Fruit fly (Drosophila melanogaster) whole organism, embryonic: Measurements from ENCODE around the gene CG9590.

Source experiments
- Adf1 ChIP-seq: fragments of 200-800 bp; sonication (Bioruptor generic); IDR thresholded peaks from 2 replicates; pipeline ENCODE4 v1.3.6; 2022; ENCODE audit warnings: missing biosample characterization, missing genetic modification characterization
- BtbVII ChIP-seq: fragments of 200-800 bp; sonication (Bioruptor generic); optimal IDR thresholded peaks from 3 replicates; lab custom pipeline; 2017; ENCODE audit warnings: missing biosample characterization, mild to moderate bottlenecking, missing genetic modification characterization
- Bteb2 ChIP-seq: fragments of 200-800 bp; sonication (Bioruptor generic); optimal IDR thresholded peaks from 2 replicates; lab custom pipeline; 2016; ENCODE audit warnings: missing biosample characterization, missing genetic modification characterization
- CG10462 ChIP-seq: fragments of 200-800 bp; sonication (Bioruptor generic); optimal IDR thresholded peaks from 2 replicates; lab custom pipeline; 2016; ENCODE audit warnings: missing biosample characterization, missing genetic modification characterization
- CG10565 ChIP-seq: fragments of 200-800 bp; sonication (Bioruptor generic); optimal IDR thresholded peaks from 3 replicates; lab custom pipeline; 2016; ENCODE audit warnings: missing biosample characterization, mild to moderate bottlenecking, missing genetic modification characterization
- CG10654 ChIP-seq: fragments of 200-800 bp; sonication (Bioruptor generic); optimal IDR thresholded peaks from 2 replicates; lab custom pipeline; 2016; ENCODE audit warnings: missing biosample characterization, missing genetic modification characterization
- CG10979 ChIP-seq: fragments of 200-800 bp; sonication (Bioruptor generic); optimal IDR thresholded peaks from 2 replicates; lab custom pipeline; 2018; ENCODE audit warnings: missing biosample characterization, mild to moderate bottlenecking, missing genetic modification characterization, moderate library complexity
- CG13624 ChIP-seq: fragments of 200-800 bp; sonication (Bioruptor generic); optimal IDR thresholded peaks from 2 replicates; lab custom pipeline; 2016; ENCODE audit warnings: missing biosample characterization, missing genetic modification characterization
- CG15514 ChIP-seq: fragments of 200-800 bp; sonication (Bioruptor generic); optimal IDR thresholded peaks from 3 replicates; lab custom pipeline; 2017; ENCODE audit warnings: missing biosample characterization, missing genetic modification characterization, mild to moderate bottlenecking, moderate library complexity, missing genetic modification reagents
- CG17328 ChIP-seq: fragments of 200-800 bp; sonication (Bioruptor generic); IDR thresholded peaks from 2 replicates; pipeline ENCODE4 v1.3.6; 2022; ENCODE audit warnings: missing biosample characterization, missing genetic modification characterization
- CG42726 ChIP-seq: fragments of 200-800 bp; sonication (Bioruptor generic); IDR thresholded peaks from 2 replicates; pipeline ENCODE4 v1.3.6; 2022; ENCODE audit warnings: missing biosample characterization, missing genetic modification characterization; ENCODE audit not compliant: partially characterized antibody
- CG5180 ChIP-seq: fragments of 200-800 bp; sonication (Bioruptor generic); optimal IDR thresholded peaks from 3 replicates; lab custom pipeline; 2017; ENCODE audit warnings: missing biosample characterization, missing genetic modification characterization, mild to moderate bottlenecking, moderate library complexity, missing genetic modification reagents
- CG6272 ChIP-seq: fragments of 200-800 bp; sonication (Bioruptor generic); IDR thresholded peaks from 2 replicates; pipeline ENCODE4 v1.3.6; 2022; ENCODE audit warnings: missing biosample characterization, missing genetic modification characterization
- CG7963 ChIP-seq: fragments of 200-800 bp; sonication (Bioruptor generic); IDR thresholded peaks from 3 replicates; pipeline ENCODE4 v1.3.6; 2022; ENCODE audit warnings: missing biosample characterization, missing genetic modification characterization; ENCODE audit not compliant: partially characterized antibody
- CG8924 ChIP-seq: fragments of 200-800 bp; optimal IDR thresholded peaks from 3 replicates; lab custom pipeline; 2019; ENCODE audit warnings: missing biosample characterization, mild to moderate bottlenecking, missing genetic modification characterization, moderate library complexity
- CG9437 ChIP-seq: fragments of 200-800 bp; sonication (Bioruptor generic); optimal IDR thresholded peaks from 2 replicates; lab custom pipeline; 2018; ENCODE audit warnings: missing biosample characterization, mild to moderate bottlenecking, missing genetic modification characterization
- CG9876 ChIP-seq: fragments of 200-800 bp; sonication (Bioruptor generic); optimal IDR thresholded peaks from 2 replicates; lab custom pipeline; 2016; ENCODE audit warnings: missing biosample characterization, missing genetic modification characterization
- D19A ChIP-seq: fragments of 200-800 bp; optimal IDR thresholded peaks from 3 replicates; lab custom pipeline; 2019; ENCODE audit warnings: missing biosample characterization, mild to moderate bottlenecking, missing genetic modification characterization, moderate library complexity
- Hand ChIP-seq: fragments of 200-800 bp; sonication (Bioruptor generic); optimal IDR thresholded peaks from 2 replicates; lab custom pipeline; 2017; ENCODE audit warnings: mild to moderate bottlenecking, missing biosample characterization, missing genetic modification reagents, missing genetic modification characterization
- Hsf ChIP-seq: fragments of 200-800 bp; sonication (Bioruptor generic); optimal IDR thresholded peaks from 3 replicates; lab custom pipeline; 2016; ENCODE audit warnings: missing biosample characterization, missing genetic modification characterization
- Jarid2 ChIP-seq: fragments of 200-800 bp; sonication (Bioruptor generic); optimal IDR thresholded peaks from 3 replicates; lab custom pipeline; 2017; ENCODE audit warnings: mild to moderate bottlenecking, missing biosample characterization, missing genetic modification reagents, missing genetic modification characterization
- Mad ChIP-seq: fragments of 200-800 bp; sonication (Bioruptor generic); optimal IDR thresholded peaks from 2 replicates; lab custom pipeline; 2016; ENCODE audit warnings: missing biosample characterization, missing genetic modification characterization
- Opbp ChIP-seq: fragments of 200-800 bp; sonication (Bioruptor generic); IDR thresholded peaks from 3 replicates; pipeline ENCODE4 v1.3.6; 2022; ENCODE audit warnings: missing biosample characterization, missing genetic modification characterization; ENCODE audit not compliant: partially characterized antibody
- Scr ChIP-seq: fragments of 200-800 bp; sonication (Bioruptor generic); IDR thresholded peaks from 2 replicates; pipeline ENCODE4 v1.3.6; 2022; ENCODE audit warnings: missing biosample characterization, missing genetic modification characterization; ENCODE audit not compliant: partially characterized antibody
- al ChIP-seq: fragments of 200-800 bp; sonication (Bioruptor generic); IDR thresholded peaks from 2 replicates; pipeline ENCODE4 v1.3.6; 2022; ENCODE audit warnings: missing biosample characterization, missing genetic modification characterization
- ara ChIP-seq: fragments of 200-800 bp; sonication (Bioruptor generic); IDR thresholded peaks from 2 replicates; pipeline ENCODE4 v1.3.6; 2022; ENCODE audit warnings: missing biosample characterization, missing genetic modification characterization
- ash1 ChIP-seq: fragments of 200-800 bp; sonication (Bioruptor generic); optimal IDR thresholded peaks from 2 replicates; lab custom pipeline; 2018; ENCODE audit warnings: missing biosample characterization, mild to moderate bottlenecking, missing genetic modification characterization
- bcd ChIP-seq: fragments of 200-800 bp; sonication (Bioruptor generic); optimal IDR thresholded peaks from 2 replicates; lab custom pipeline; 2017; ENCODE audit warnings: missing biosample characterization, mild to moderate bottlenecking, missing genetic modification characterization
- cad ChIP-seq: fragments of >200 bp; optimal IDR thresholded peaks from 2 replicates; lab custom pipeline; 2017; ENCODE audit warnings: missing biosample characterization, missing genetic modification characterization
- chinmo ChIP-seq: fragments of 200-800 bp; sonication (Bioruptor generic); IDR thresholded peaks from 4 replicates; pipeline ENCODE4 v1.3.6; 2022; ENCODE audit warnings: missing biosample characterization, missing genetic modification characterization; ENCODE audit not compliant: partially characterized antibody
- corto ChIP-seq: fragments of 200-800 bp; sonication (Bioruptor generic); optimal IDR thresholded peaks from 2 replicates; lab custom pipeline; 2016; ENCODE audit warnings: missing biosample characterization, mild to moderate bottlenecking, missing genetic modification characterization, moderate library complexity
- danr ChIP-seq: fragments of 200-800 bp; sonication (Bioruptor generic); IDR thresholded peaks from 2 replicates; pipeline ENCODE4 v1.3.6; 2022; ENCODE audit warnings: missing biosample characterization, missing genetic modification characterization
- ems ChIP-seq: fragments of 200-800 bp; sonication (Bioruptor generic); optimal IDR thresholded peaks from 3 replicates; lab custom pipeline; 2016; ENCODE audit warnings: missing biosample characterization, missing genetic modification characterization
- exex ChIP-seq: fragments of 200-800 bp; sonication (Bioruptor generic); optimal IDR thresholded peaks from 4 replicates; lab custom pipeline; 2018; ENCODE audit warnings: missing biosample characterization, mild to moderate bottlenecking, missing genetic modification characterization, moderate library complexity
- fd64A ChIP-seq: fragments of 200-800 bp; sonication (Bioruptor generic); optimal IDR thresholded peaks from 3 replicates; lab custom pipeline; 2018; ENCODE audit warnings: missing biosample characterization, mild to moderate bottlenecking, missing genetic modification characterization
- fd96Cb ChIP-seq: fragments of 200-800 bp; sonication (Bioruptor generic); optimal IDR thresholded peaks from 2 replicates; lab custom pipeline; 2018; ENCODE audit warnings: missing biosample characterization, mild to moderate bottlenecking, missing genetic modification characterization, moderate library complexity
- gcm ChIP-seq: fragments of 200-800 bp; sonication (Bioruptor generic); optimal IDR thresholded peaks from 2 replicates; lab custom pipeline; 2019; ENCODE audit warnings: missing biosample characterization, mild to moderate bottlenecking, missing genetic modification characterization, moderate library complexity
- gem ChIP-seq: fragments of 200-800 bp; sonication (Bioruptor generic); optimal IDR thresholded peaks from 2 replicates; lab custom pipeline; 2019; ENCODE audit warnings: missing biosample characterization, mild to moderate bottlenecking, missing genetic modification characterization, moderate library complexity
- gt ChIP-seq: fragments of 200-800 bp; sonication (Bioruptor generic); IDR thresholded peaks from 2 replicates; pipeline ENCODE4 v1.3.6; 2022; ENCODE audit warnings: missing biosample characterization, missing genetic modification characterization
- inv ChIP-seq: fragments of 200-800 bp; sonication (Bioruptor generic); IDR thresholded peaks from 2 replicates; pipeline ENCODE4 v1.3.6; 2022; ENCODE audit warnings: missing biosample characterization, missing genetic modification characterization; ENCODE audit not compliant: partially characterized antibody
- kni ChIP-seq: fragments of 200-800 bp; sonication (Bioruptor generic); optimal IDR thresholded peaks from 3 replicates; lab custom pipeline; 2017; ENCODE audit warnings: mild to moderate bottlenecking, missing biosample characterization, missing genetic modification reagents, missing genetic modification characterization
- lov ChIP-seq, 2 experiments: fragments of 200-800 bp in 1 of 2; fragments of >200 bp in 1 of 2; sonication (Bioruptor generic) in 1 of 2; IDR thresholded peaks in 1 of 2; optimal IDR thresholded peaks in 1 of 2; 2 replicates in 1 of 2; 3 replicates in 1 of 2; pipeline versions ENCODE4 v1.3.6 to Lab custom; 2017 to 2022; ENCODE audit warnings: missing biosample characterization in 1 of 2, missing genetic modification characterization in 1 of 2
- mld ChIP-seq: fragments of 200-800 bp; sonication (Bioruptor generic); IDR thresholded peaks from 3 replicates; pipeline ENCODE4 v1.3.6; 2022; ENCODE audit warnings: missing biosample characterization, missing genetic modification characterization; ENCODE audit not compliant: partially characterized antibody
- nmo ChIP-seq: fragments of 200-800 bp; sonication (Bioruptor generic); optimal IDR thresholded peaks from 2 replicates; lab custom pipeline; 2018; ENCODE audit warnings: missing biosample characterization, mild to moderate bottlenecking, missing genetic modification characterization, moderate library complexity
- nom ChIP-seq: fragments of 200-800 bp; sonication (Bioruptor generic); optimal IDR thresholded peaks from 2 replicates; lab custom pipeline; 2017; ENCODE audit warnings: missing biosample characterization, missing genetic modification characterization, mild to moderate bottlenecking, moderate library complexity, missing genetic modification reagents
- repo ChIP-seq: fragments of 200-800 bp; sonication (Bioruptor generic); optimal IDR thresholded peaks from 2 replicates; lab custom pipeline; 2016; ENCODE audit warnings: missing biosample characterization, missing genetic modification characterization
- rib ChIP-seq: fragments of 200-800 bp; sonication (Bioruptor generic); IDR thresholded peaks from 2 replicates; pipeline ENCODE4 v1.3.6; 2022; ENCODE audit warnings: missing biosample characterization, missing genetic modification characterization
- row ChIP-seq: fragments of 200-800 bp; sonication (Bioruptor generic); IDR thresholded peaks from 3 replicates; pipeline ENCODE4 v1.3.6; 2022; ENCODE audit warnings: missing biosample characterization, missing genetic modification characterization
- sr ChIP-seq: fragments of 200-800 bp; sonication (Bioruptor generic); IDR thresholded peaks from 3 replicates; pipeline ENCODE4 v1.3.6; 2022; ENCODE audit warnings: missing biosample characterization, missing genetic modification characterization
- stc ChIP-seq: fragments of 200-800 bp; sonication (Bioruptor generic); IDR thresholded peaks from 2 replicates; pipeline ENCODE4 v1.3.6; 2022; ENCODE audit warnings: missing biosample characterization, missing genetic modification characterization
- vfl ChIP-seq: fragments of 200-800 bp; sonication (Bioruptor generic); optimal IDR thresholded peaks from 2 replicates; lab custom pipeline; 2016; ENCODE audit warnings: missing biosample characterization, missing genetic modification characterization

The CG9590 gene

dm6 chr3R:15825521-15825920 is 39.0 kb downstream of the CG9590 start, which contains the start of gene CG4576 (continued):
- TF ChIP-seq mld (GFP tag; lab: Robert Waterston, UW) (no peak), CG15514 (no peak), Jarid2 (GFP tag; lab: Kevin White, UChicago) (peak; percentile 12), CG13624 (no peak), CG42726 (GFP tag; lab: Robert Waterston, UW) (no peak), CG10462 (GFP tag; lab: Kevin White, UChicago) (no peak), gcm (GFP tag; lab: Kevin White, UChicago) (no peak), CG5180 (GFP tag; lab: Kevin White, UChicago) (peak; percentile 97), CG7963 (no peak), Mad (no peak), rib (GFP tag; lab: Robert Waterston, UW) (no peak), CG8924 (tag; lab: Kevin White, UChicago) (no peak), bcd (GFP tag; lab: Kevin White, UChicago) (no peak), danr (GFP tag; lab: Robert Waterston, UW) (no peak), repo (GFP tag; lab: Kevin White, UChicago) (no peak), fd64A (GFP tag; lab: Kevin White, UChicago) (no peak), lov (optimal IDR thresholded peaks at IDR 0.05; lab: Kevin White, UChicago) (no peak), lov (GFP tag; IDR thresholded peaks at IDR 0.05; lab: Robert Waterston, UW) (no peak), BtbVII (GFP tag; lab: Kevin White, UChicago) (no peak), nom (GFP tag; lab: Kevin White, UChicago) (peak; percentile 66), stc (0 out of 2 replicates have a peak, but pooled peaks have one; percentile 23), cad (no peak), fd96Cb (no peak), kni (no peak), CG10654 (GFP tag; lab: Kevin White, UChicago) (no peak), Opbp (GFP tag; lab: Robert Waterston, UW) (no peak), ara (GFP tag; lab: Robert Waterston, UW) (0 out of 2 replicates have a peak, but pooled peaks have one; percentile 22), nmo (GFP tag; lab: Kevin White, UChicago) (no peak), Bteb2 (GFP tag; lab: Kevin White, UChicago) (no peak), Hand (GFP tag; lab: Kevin White, UChicago) (no peak), ash1 (GFP tag; lab: Kevin White, UChicago) (no peak), Hsf (GFP tag; lab: Kevin White, UChicago) (no peak), CG6272 (GFP tag; lab: Robert Waterston, UW) (no peak), chinmo (GFP tag; lab: Robert Waterston, UW) (0 out of 4 replicates have a peak, but pooled peaks have one; percentile 7), CG17328 (GFP tag; lab: Robert Waterston, UW) (no peak), Adf1 (GFP tag; lab: Robert Waterston, UW) (no peak), CG9437 (GFP tag; lab: Kevin White, UChicago) (no peak), ems (no peak), inv (GFP tag; lab: Robert Waterston, UW) (no peak)

- peak; percentile 39; the same call in 1 of the 3 replicates for TF ChIP-seq row (GFP tag; lab: Robert Waterston, UW)
- no peak for TF ChIP-seq CG10565 (GFP tag; lab: Kevin White, UChicago)
- TF ChIP-seq corto (GFP tag; lab: Kevin White, UChicago) = no peak
- no peak for TF ChIP-seq gt (GFP tag; lab: Robert Waterston, UW)
- TF ChIP-seq nom (GFP tag; lab: Kevin White, UChicago) = peak; percentile 59
- TF ChIP-seq sr (GFP tag; lab: Robert Waterston, UW) = no peak
- TF ChIP-seq exex (tag; lab: Kevin White, UChicago) = no peak
- no peak for TF ChIP-seq Scr
- TF ChIP-seq CG10979 = no peak
- no peak for TF ChIP-seq gem (tag; lab: Kevin White, UChicago)
- no peak for TF ChIP-seq vfl (GFP tag; lab: Kevin White, UChicago)
- TF ChIP-seq al = no peak
- TF ChIP-seq D19A (tag; lab: Kevin White, UChicago) = no peak
- no peak for TF ChIP-seq CG9876
Observed at dm6 chr3R:15827559-15827958, 41.1 kb downstream of the CG9590 start.
